Worm (Caenorhabditis elegans) whole organism, L4/young adult: ENCODE results near the gene F25E5.2.

Source experiments
- dao-5 ChIP-seq: sonication (generic microtip); optimal IDR thresholded peaks from 2 replicates; lab custom pipeline; 2016; ENCODE audit warnings: missing genotype, missing genetic modification characterization, moderate library complexity, missing compliant biosample characterization
- him-1 ChIP-seq: sonication (generic microtip); optimal IDR thresholded peaks from 2 replicates; lab custom pipeline; 2016; ENCODE audit warnings: missing genotype, missing genetic modification reagents, missing genetic modification characterization, missing compliant biosample characterization

- TF ChIP-seq him-1 (tag; lab: Kevin White, UChicago) (no peak), dao-5 (tag; lab: Kevin White, UChicago) (no peak)
These were observed 22.5 kb upstream of the F25E5.2 start for ce11 chrV:7432441-7433146.
